Worm (Caenorhabditis elegans) whole organism, L2 larva: Measurements from ENCODE around the gene pas-7.

Source experiments
- aly-2 ChIP-seq: fragments of 150-350 bp; optimal IDR thresholded peaks from 2 replicates; lab custom pipeline; 2014; ENCODE audit warnings: missing biosample characterization, missing genetic modification characterization
- ama-1 ChIP-seq: fragments of 150-350 bp; optimal IDR thresholded peaks from 2 replicates; lab custom pipeline; 2018; ENCODE audit warnings: inconsistent platforms
- blmp-1 ChIP-seq: sonication (generic microtip); optimal IDR thresholded peaks from 2 replicates; lab custom pipeline; 2017; ENCODE audit warnings: missing genetic modification characterization, mild to moderate bottlenecking, missing compliant biosample characterization, antibody characterized with exemption, moderate library complexity; ENCODE audit not compliant: insufficient read depth
- crh-2 ChIP-seq: sonication (generic microtip); optimal IDR thresholded peaks from 2 replicates; lab custom pipeline; 2017; ENCODE audit warnings: missing biosample characterization, missing genetic modification characterization
- egl-27 ChIP-seq: sonication (generic microtip); optimal IDR thresholded peaks from 3 replicates; lab custom pipeline; 2017; ENCODE audit warnings: missing biosample characterization, missing genetic modification reagents, missing genetic modification characterization
- lin-13 ChIP-seq: fragments of 150-350 bp; optimal IDR thresholded peaks from 2 replicates; lab custom pipeline; 2014; ENCODE audit warnings: missing biosample characterization, missing genetic modification reagents, missing genetic modification characterization
- nhr-10 ChIP-seq: sonication (generic microtip); optimal IDR thresholded peaks from 2 replicates; lab custom pipeline; 2017; ENCODE audit warnings: missing biosample characterization, missing genetic modification characterization
- nhr-25 ChIP-seq: fragments of 150-350 bp; sonication (generic microtip); optimal IDR thresholded peaks from 3 replicates; lab custom pipeline; 2014; ENCODE audit warnings: missing biosample characterization, missing genetic modification characterization
- nhr-77 ChIP-seq: fragments of 150-350 bp; optimal IDR thresholded peaks from 2 replicates; lab custom pipeline; 2014; ENCODE audit warnings: missing biosample characterization, missing genetic modification characterization
- snpc-4 ChIP-seq: fragments of 150-350 bp; optimal IDR thresholded peaks from 2 replicates; lab custom pipeline; 2014; ENCODE audit warnings: missing biosample characterization, missing genetic modification characterization
- unc-62 ChIP-seq: fragments of 150-350 bp; optimal IDR thresholded peaks from 2 replicates; lab custom pipeline; 2014; ENCODE audit warnings: missing biosample characterization, missing genetic modification reagents, missing genetic modification characterization
- ztf-11 ChIP-seq: sonication (generic microtip); optimal IDR thresholded peaks from 2 replicates; lab custom pipeline; 2017; ENCODE audit warnings: missing biosample characterization, missing genetic modification characterization

- no peak for TF ChIP-seq blmp-1 (tag; lab: Kevin White, UChicago)
- TF ChIP-seq nhr-10 (tag; lab: Kevin White, UChicago): no peak
- no peak for TF ChIP-seq ztf-11 (tag; lab: Kevin White, UChicago)
- TF ChIP-seq egl-27 (tag; lab: Kevin White, UChicago): no peak
- no peak for TF ChIP-seq snpc-4
- TF ChIP-seq nhr-77 (tag; lab: Kevin White, UChicago): no peak
- TF ChIP-seq aly-2 (tag; lab: Kevin White, UChicago): no peak
- TF ChIP-seq ama-1 (lab: Kevin White, UChicago): no peak
- no peak for TF ChIP-seq crh-2 (tag; lab: Kevin White, UChicago)
- no peak for TF ChIP-seq lin-13 (GFP tag; lab: Kevin White, UChicago)
- no peak for TF ChIP-seq nhr-25 (tag; lab: Kevin White, UChicago)
- no peak for TF ChIP-seq unc-62 (GFP tag; lab: Kevin White, UChicago)
These were observed 4.4 kb downstream of the pas-7 start for ce11 chrII:10095224-10095623.
